Fruit fly (Drosophila melanogaster) whole organism, embryonic: Measurements from ENCODE around the gene CCT3.
A peak's percentile ranks its signal among the peaks of the same experiment; 100 is the strongest.

Experiments used
- BEAF-32 ChIP-seq: fragments of 200-800 bp; sonication (Bioruptor generic); optimal IDR thresholded peaks from 3 replicates; lab custom pipeline; 2017; ENCODE audit warnings: missing biosample characterization, missing genetic modification characterization, mild to moderate bottlenecking, moderate library complexity, missing genetic modification reagents
- Bgb ChIP-seq: fragments of 200-800 bp; sonication (Bioruptor generic); IDR thresholded peaks from 2 replicates; pipeline ENCODE4 v1.3.6; 2022; ENCODE audit warnings: missing biosample characterization, missing genetic modification characterization; ENCODE audit not compliant: partially characterized antibody
- CG10147 ChIP-seq: fragments of 200-800 bp; sonication (Bioruptor generic); optimal IDR thresholded peaks from 2 replicates; lab custom pipeline; 2019; ENCODE audit warnings: missing biosample characterization, mild to moderate bottlenecking, missing genetic modification characterization, moderate library complexity
- CG11696 ChIP-seq: fragments of 200-800 bp; sonication (Bioruptor generic); IDR thresholded peaks from 2 replicates; pipeline ENCODE4 v1.3.6; 2022; ENCODE audit warnings: missing biosample characterization, missing genetic modification characterization
- CG12299 ChIP-seq: fragments of 200-800 bp; sonication (Bioruptor generic); optimal IDR thresholded peaks from 2 replicates; lab custom pipeline; 2018; ENCODE audit warnings: missing biosample characterization, mild to moderate bottlenecking, missing genetic modification characterization
- CG12744 ChIP-seq: fragments of 200-800 bp; sonication (Bioruptor generic); optimal IDR thresholded peaks from 2 replicates; lab custom pipeline; 2016; ENCODE audit warnings: missing biosample characterization, missing genetic modification characterization
- CG13424 ChIP-seq: fragments of 200-800 bp; sonication (Bioruptor generic); optimal IDR thresholded peaks from 2 replicates; lab custom pipeline; 2019; ENCODE audit warnings: missing biosample characterization, mild to moderate bottlenecking, missing genetic modification characterization, moderate library complexity
- CG14667 ChIP-seq: fragments of 200-800 bp; sonication (Bioruptor generic); IDR thresholded peaks from 2 replicates; pipeline ENCODE4 v1.3.6; 2022; ENCODE audit warnings: missing biosample characterization, missing genetic modification characterization
- CG14710 ChIP-seq: fragments of 200-800 bp; sonication (Bioruptor generic); optimal IDR thresholded peaks from 3 replicates; lab custom pipeline; 2019; ENCODE audit warnings: missing biosample characterization, mild to moderate bottlenecking, missing genetic modification characterization, moderate library complexity
- CG1603 ChIP-seq: fragments of 200-800 bp; sonication (Bioruptor generic); optimal IDR thresholded peaks from 2 replicates; lab custom pipeline; 2019; ENCODE audit warnings: missing biosample characterization, mild to moderate bottlenecking, missing genetic modification characterization, moderate library complexity
- CG1792 ChIP-seq: fragments of 200-800 bp; sonication (Bioruptor generic); optimal IDR thresholded peaks from 2 replicates; lab custom pipeline; 2016; ENCODE audit warnings: missing biosample characterization, missing genetic modification characterization
- CG31365 ChIP-seq: fragments of 200-800 bp; sonication (Bioruptor generic); optimal IDR thresholded peaks from 2 replicates; lab custom pipeline; 2018; ENCODE audit warnings: missing biosample characterization, mild to moderate bottlenecking, missing genetic modification characterization
- CG31388 ChIP-seq: fragments of 200-800 bp; sonication (Bioruptor generic); optimal IDR thresholded peaks from 2 replicates; lab custom pipeline; 2016; ENCODE audit warnings: missing biosample characterization, missing genetic modification characterization
- CG3407 ChIP-seq: fragments of 200-800 bp; sonication (Bioruptor generic); optimal IDR thresholded peaks from 2 replicates; lab custom pipeline; 2018; ENCODE audit warnings: missing biosample characterization, mild to moderate bottlenecking, missing genetic modification characterization
- CG34224 ChIP-seq: fragments of 200-800 bp; sonication (Bioruptor generic); IDR thresholded peaks from 3 replicates; pipeline ENCODE4 v1.3.6; 2022; ENCODE audit warnings: missing biosample characterization, missing genetic modification characterization; ENCODE audit not compliant: partially characterized antibody
- CG3995 ChIP-seq: fragments of 200-800 bp; sonication (Bioruptor generic); optimal IDR thresholded peaks from 3 replicates; lab custom pipeline; 2016; ENCODE audit warnings: missing biosample characterization, missing genetic modification characterization
- CG4707 ChIP-seq: fragments of 200-800 bp; sonication (Bioruptor generic); optimal IDR thresholded peaks from 2 replicates; lab custom pipeline; 2018; ENCODE audit warnings: missing biosample characterization, mild to moderate bottlenecking, missing genetic modification characterization, moderate library complexity
- CG4820 ChIP-seq: fragments of 200-800 bp; sonication (Bioruptor generic); optimal IDR thresholded peaks from 3 replicates; lab custom pipeline; 2016; ENCODE audit warnings: missing biosample characterization, missing genetic modification characterization
- CG6254 ChIP-seq: fragments of 200-800 bp; sonication (Bioruptor generic); optimal IDR thresholded peaks from 3 replicates; lab custom pipeline; 2017; ENCODE audit warnings: mild to moderate bottlenecking, missing biosample characterization, missing genetic modification reagents, missing genetic modification characterization
- CG7372 ChIP-seq: fragments of 200-800 bp; sonication (Bioruptor generic); IDR thresholded peaks from 2 replicates; pipeline ENCODE4 v1.3.6; 2022; ENCODE audit warnings: missing biosample characterization, missing genetic modification characterization
- CG8359 ChIP-seq: fragments of 200-800 bp; sonication (Bioruptor generic); optimal IDR thresholded peaks from 2 replicates; lab custom pipeline; 2017; ENCODE audit warnings: missing biosample characterization, mild to moderate bottlenecking, missing genetic modification characterization, borderline replicate concordance
- CG9437 ChIP-seq: fragments of 200-800 bp; sonication (Bioruptor generic); optimal IDR thresholded peaks from 2 replicates; lab custom pipeline; 2018; ENCODE audit warnings: missing biosample characterization, mild to moderate bottlenecking, missing genetic modification characterization
- CG9727 ChIP-seq: fragments of 200-800 bp; sonication (Bioruptor generic); optimal IDR thresholded peaks from 3 replicates; lab custom pipeline; 2017; ENCODE audit warnings: missing biosample characterization, mild to moderate bottlenecking, missing genetic modification characterization
- CkIIα-i1 ChIP-seq: fragments of 200-800 bp; sonication (Bioruptor generic); IDR thresholded peaks from 2 replicates; pipeline ENCODE4 v1.3.6; 2022; ENCODE audit warnings: missing biosample characterization, missing genetic modification characterization
- D19A ChIP-seq: fragments of 200-800 bp; optimal IDR thresholded peaks from 3 replicates; lab custom pipeline; 2019; ENCODE audit warnings: missing biosample characterization, mild to moderate bottlenecking, missing genetic modification characterization, moderate library complexity
- Dad ChIP-seq: fragments of 200-800 bp; sonication (Bioruptor generic); optimal IDR thresholded peaks from 3 replicates; lab custom pipeline; 2016; ENCODE audit warnings: missing biosample characterization, missing genetic modification characterization
- Dip2 ChIP-seq: fragments of 200-800 bp; sonication (Bioruptor generic); IDR thresholded peaks from 2 replicates; pipeline ENCODE4 v1.3.6; 2022; ENCODE audit warnings: missing biosample characterization, missing genetic modification characterization
- Hmx ChIP-seq: fragments of 200-800 bp; sonication (Bioruptor generic); optimal IDR thresholded peaks from 2 replicates; lab custom pipeline; 2016; ENCODE audit warnings: missing biosample characterization, missing genetic modification characterization
- Lpt ChIP-seq: fragments of >200 bp; optimal IDR thresholded peaks from 2 replicates; lab custom pipeline; 2018; ENCODE audit warnings: missing biosample characterization, missing genetic modification characterization
- NC2α ChIP-seq: fragments of 200-800 bp; sonication (Bioruptor generic); optimal IDR thresholded peaks from 2 replicates; lab custom pipeline; 2016; ENCODE audit warnings: missing biosample characterization, missing genetic modification characterization
- Sry-δ ChIP-seq: fragments of 200-800 bp; sonication (Bioruptor generic); optimal IDR thresholded peaks from 2 replicates; lab custom pipeline; 2016; ENCODE audit warnings: missing biosample characterization, missing genetic modification characterization
- bab2 ChIP-seq: fragments of 200-800 bp; sonication (Bioruptor generic); optimal IDR thresholded peaks from 2 replicates; lab custom pipeline; 2016; ENCODE audit warnings: missing biosample characterization, missing genetic modification characterization
- btn ChIP-seq: fragments of 200-800 bp; sonication (Bioruptor generic); optimal IDR thresholded peaks from 2 replicates; lab custom pipeline; 2016; ENCODE audit warnings: missing biosample characterization, missing genetic modification characterization
- dmrt99B ChIP-seq: fragments of 200-800 bp; sonication (Bioruptor generic); optimal IDR thresholded peaks from 2 replicates; lab custom pipeline; 2018; ENCODE audit warnings: missing biosample characterization, mild to moderate bottlenecking, missing genetic modification characterization, moderate library complexity
- dysf ChIP-seq: fragments of 200-800 bp; sonication (Bioruptor generic); IDR thresholded peaks from 3 replicates; pipeline ENCODE4 v1.3.6; 2022; ENCODE audit warnings: missing biosample characterization, missing genetic modification characterization
- en ChIP-seq: fragments of 200-800 bp; sonication (Bioruptor generic); optimal IDR thresholded peaks from 2 replicates; lab custom pipeline; 2016; ENCODE audit warnings: missing biosample characterization, missing genetic modification characterization
- gcm ChIP-seq: fragments of 200-800 bp; sonication (Bioruptor generic); optimal IDR thresholded peaks from 2 replicates; lab custom pipeline; 2019; ENCODE audit warnings: missing biosample characterization, mild to moderate bottlenecking, missing genetic modification characterization, moderate library complexity
- gcm2 ChIP-seq: fragments of 200-800 bp; sonication (Bioruptor generic); optimal IDR thresholded peaks from 2 replicates; lab custom pipeline; 2016; ENCODE audit warnings: missing biosample characterization, missing genetic modification characterization
- inv ChIP-seq: fragments of 200-800 bp; sonication (Bioruptor generic); IDR thresholded peaks from 2 replicates; pipeline ENCODE4 v1.3.6; 2022; ENCODE audit warnings: missing biosample characterization, missing genetic modification characterization; ENCODE audit not compliant: partially characterized antibody
- pum ChIP-seq: fragments of 200-800 bp; sonication (Bioruptor generic); optimal IDR thresholded peaks from 2 replicates; lab custom pipeline; 2016; ENCODE audit warnings: missing biosample characterization, missing genetic modification characterization
- row ChIP-seq: fragments of 200-800 bp; sonication (Bioruptor generic); IDR thresholded peaks from 3 replicates; pipeline ENCODE4 v1.3.6; 2022; ENCODE audit warnings: missing biosample characterization, missing genetic modification characterization
- sc ChIP-seq, 3 experiments: fragments of >200 bp in 2 of 3; fragments of 200-800 bp in 1 of 3; sonication (Bioruptor generic) in 1 of 3; optimal IDR thresholded peaks; 2 replicates in 2 of 3; 3 replicates in 1 of 3; lab custom pipeline; 2017; ENCODE audit warnings: mild to moderate bottlenecking in 1 of 3, missing biosample characterization in 1 of 3, missing genetic modification characterization in 1 of 3, missing genetic modification reagents in 1 of 3
- schlank ChIP-seq: fragments of 200-800 bp; sonication (Bioruptor generic); optimal IDR thresholded peaks from 2 replicates; lab custom pipeline; 2018; ENCODE audit warnings: missing biosample characterization, mild to moderate bottlenecking, missing genetic modification characterization
- slou ChIP-seq: fragments of 200-800 bp; sonication (Bioruptor generic); optimal IDR thresholded peaks from 3 replicates; lab custom pipeline; 2016; ENCODE audit warnings: missing biosample characterization, missing genetic modification characterization
- sna ChIP-seq: fragments of 200-800 bp; sonication (Bioruptor generic); IDR thresholded peaks from 2 replicates; pipeline ENCODE4 v1.3.6; 2022; ENCODE audit warnings: missing biosample characterization, missing genetic modification characterization; ENCODE audit not compliant: partially characterized antibody
- sr ChIP-seq: fragments of 200-800 bp; sonication (Bioruptor generic); IDR thresholded peaks from 3 replicates; pipeline ENCODE4 v1.3.6; 2022; ENCODE audit warnings: missing biosample characterization, missing genetic modification characterization
- sug ChIP-seq: fragments of 200-800 bp; optimal IDR thresholded peaks from 2 replicates; lab custom pipeline; 2019; ENCODE audit warnings: missing biosample characterization, mild to moderate bottlenecking, missing genetic modification characterization, moderate library complexity
- tap ChIP-seq: fragments of 200-800 bp; optimal IDR thresholded peaks from 3 replicates; lab custom pipeline; 2019; ENCODE audit warnings: missing biosample characterization, mild to moderate bottlenecking, missing genetic modification characterization, moderate library complexity
- tio ChIP-seq: fragments of 200-800 bp; sonication (Bioruptor generic); optimal IDR thresholded peaks from 2 replicates; lab custom pipeline; 2017; ENCODE audit warnings: missing biosample characterization, missing genetic modification characterization, inconsistent platforms
- toy ChIP-seq: fragments of 200-800 bp; sonication (Bioruptor generic); IDR thresholded peaks from 2 replicates; pipeline ENCODE4 v1.3.6; 2022; ENCODE audit warnings: missing biosample characterization, missing genetic modification characterization
- zen ChIP-seq: fragments of 200-800 bp; sonication (Bioruptor generic); optimal IDR thresholded peaks from 3 replicates; lab custom pipeline; 2018; ENCODE audit warnings: missing biosample characterization, mild to moderate bottlenecking, missing genetic modification characterization, moderate library complexity

The CCT3 gene

DNA sequence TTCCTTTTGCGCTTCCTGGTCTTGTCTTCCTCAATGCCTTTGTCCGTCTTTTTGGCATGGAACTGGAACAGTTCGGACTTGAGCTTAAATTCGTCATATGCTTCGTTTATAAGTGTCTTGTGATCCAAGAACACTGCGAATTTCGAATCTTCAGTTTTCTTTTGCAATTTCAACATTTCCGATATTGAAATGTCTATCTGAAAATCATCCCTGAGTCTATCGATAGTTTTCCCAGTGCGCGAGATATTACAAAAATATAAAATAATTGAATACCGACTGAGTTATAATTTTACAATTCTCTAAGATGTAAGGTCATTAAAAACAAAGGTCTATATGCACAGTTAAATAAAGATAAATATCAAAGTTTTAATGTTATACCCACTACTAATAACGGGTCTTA lies 3.5 kb downstream of the CCT3 start, which contains the start of gene Mettl4 (continued):
- no peak for TF ChIP-seq schlank
- peak; percentile 73 for TF ChIP-seq BEAF-32 (GFP tag; lab: Kevin White, UChicago)
- no peak for TF ChIP-seq CG7372 (GFP tag; lab: Robert Waterston, UW)
- TF ChIP-seq sr (GFP tag; lab: Robert Waterston, UW), result no peak
- no peak for TF ChIP-seq Dip2 (GFP tag; lab: Robert Waterston, UW)
- no peak for TF ChIP-seq gcm (GFP tag; lab: Kevin White, UChicago)
- TF ChIP-seq CG4707 (GFP tag; lab: Kevin White, UChicago), result no peak
- TF ChIP-seq CG9437, result no peak
- no peak for TF ChIP-seq CG8359 (GFP tag; lab: Kevin White, UChicago)
- TF ChIP-seq en, result no peak
- TF ChIP-seq sna, result peak; percentile 47
- TF ChIP-seq CG9727 (GFP tag; lab: Kevin White, UChicago), result no peak
- no peak for TF ChIP-seq CkIIα-i1
- no peak for TF ChIP-seq bab2 (GFP tag; lab: Kevin White, UChicago)
- TF ChIP-seq Bgb (GFP tag; lab: Robert Waterston, UW), result peak; percentile 67
- no peak for TF ChIP-seq dmrt99B (tag; lab: Kevin White, UChicago)
- TF ChIP-seq CG13424 (tag; lab: Kevin White, UChicago), result no peak
- TF ChIP-seq tap (tag; lab: Kevin White, UChicago), result no peak
- TF ChIP-seq NC2α (GFP tag; lab: Kevin White, UChicago), result no peak
- no peak for TF ChIP-seq CG11696
- TF ChIP-seq sc (optimal IDR thresholded peaks at IDR 0.05; lab: Kevin White, UChicago), result no peak
- no peak for TF ChIP-seq sc (GFP tag; optimal IDR thresholded peaks at IDR 0.05; lab: Kevin White, UChicago)
- no peak for TF ChIP-seq CG10147 (GFP tag; lab: Kevin White, UChicago)
- no peak for TF ChIP-seq tio (GFP tag; lab: Kevin White, UChicago)
- TF ChIP-seq gcm2 (GFP tag; lab: Kevin White, UChicago), result no peak
- TF ChIP-seq CG1792, result no peak
- TF ChIP-seq toy (GFP tag; lab: Robert Waterston, UW), result no peak
- TF ChIP-seq row (GFP tag; lab: Robert Waterston, UW), result no peak
- TF ChIP-seq slou (GFP tag; lab: Kevin White, UChicago), result no peak
- no peak for TF ChIP-seq CG12299 (tag; lab: Kevin White, UChicago)
- no peak for TF ChIP-seq D19A (tag; lab: Kevin White, UChicago)
- TF ChIP-seq CG31365 (tag; lab: Kevin White, UChicago), result no peak
- TF ChIP-seq Lpt, result no peak
- no peak for TF ChIP-seq CG4820
- TF ChIP-seq sug (tag; lab: Kevin White, UChicago), result no peak
- TF ChIP-seq Sry-δ (GFP tag; lab: Kevin White, UChicago), result peak; percentile 62
- TF ChIP-seq CG3995 (GFP tag; lab: Kevin White, UChicago), result peak; percentile 64
- no peak for TF ChIP-seq CG6254
- no peak for TF ChIP-seq Dad (GFP tag; lab: Kevin White, UChicago)
- no peak for TF ChIP-seq CG31388 (GFP tag; lab: Kevin White, UChicago)
- TF ChIP-seq CG3407 (GFP tag; lab: Kevin White, UChicago), result no peak
- no peak for TF ChIP-seq CG12744 (GFP tag; lab: Kevin White, UChicago)
- peak; percentile 77 for TF ChIP-seq CG34224 (GFP tag; lab: Robert Waterston, UW)
- 0 out of 2 replicates have a peak, but pooled peaks have one; percentile 9 for TF ChIP-seq inv (GFP tag; lab: Robert Waterston, UW)
- no peak for TF ChIP-seq btn (GFP tag; lab: Kevin White, UChicago)
- peak; percentile 8 for TF ChIP-seq CG1603
- no peak for TF ChIP-seq CG14667 (GFP tag; lab: Robert Waterston, UW)
- TF ChIP-seq CG14710 (tag; lab: Kevin White, UChicago), result peak; percentile 21
- TF ChIP-seq Hmx (GFP tag; lab: Kevin White, UChicago), result no peak
- TF ChIP-seq zen, result no peak
- TF ChIP-seq pum (GFP tag; lab: Kevin White, UChicago), result no peak
- TF ChIP-seq dysf (GFP tag; lab: Robert Waterston, UW), result no peak
